Worm (Caenorhabditis elegans) whole organism, midembryonic: ENCODE measurements around the gene Y69E1A.5.
"Not testable (repeated sequence)": the region's sequence is repeated elsewhere in the genome, so short reads cannot be mapped to it uniquely, and the experiment has no call there.

Source experiments
- T22C8.4 ChIP-seq: fragments of 200-800 bp; sonication (Bioruptor generic); IDR thresholded peaks from 2 replicates; pipeline ENCODE4 v1.3.6; 2022; ENCODE audit warnings: missing genetic modification characterization, missing compliant biosample characterization
- cog-1 ChIP-seq: sonication (generic microtip); optimal IDR thresholded peaks from 2 replicates; lab custom pipeline; 2016; ENCODE audit warnings: missing genetic modification characterization, missing compliant biosample characterization
- flt-1 ChIP-seq: fragments of 200-800 bp; sonication (Bioruptor generic); IDR thresholded peaks from 2 replicates; pipeline ENCODE4 v1.3.6; 2022; ENCODE audit warnings: missing genetic modification characterization, missing compliant biosample characterization
- klf-2 ChIP-seq: fragments of 200-800 bp; sonication (Bioruptor generic); conservative IDR thresholded peaks from 2 replicates; pipeline ENCODE4 v1.3.6; 2022; ENCODE audit warnings: missing genetic modification reagents, missing genetic modification characterization, missing compliant biosample characterization
- med-1 ChIP-seq: sonication (generic microtip); optimal IDR thresholded peaks from 2 replicates; lab custom pipeline; 2017; ENCODE audit warnings: missing genetic modification characterization, mild to moderate bottlenecking, missing compliant biosample characterization, antibody characterized with exemption, missing genetic modification reagents; ENCODE audit not compliant: insufficient read depth
- ref-1 ChIP-seq: fragments of 200-800 bp; sonication (Bioruptor generic); conservative IDR thresholded peaks from 2 replicates; pipeline ENCODE4 v1.3.6; 2022; ENCODE audit warnings: missing genetic modification reagents, missing genetic modification characterization, missing compliant biosample characterization
- tab-1 ChIP-seq: fragments of 200-800 bp; sonication (Bioruptor generic); IDR thresholded peaks from 2 replicates; pipeline ENCODE4 v1.3.6; 2022; ENCODE audit warnings: missing genetic modification characterization, missing compliant biosample characterization
- ztf-23 ChIP-seq: fragments of 200-800 bp; sonication (Bioruptor generic); IDR thresholded peaks from 2 replicates; pipeline ENCODE4 v1.3.6; 2022; ENCODE audit warnings: missing genetic modification reagents, missing genetic modification characterization, missing compliant biosample characterization
- ztf-29 ChIP-seq: fragments of 200-800 bp; sonication (Bioruptor generic); IDR thresholded peaks from 2 replicates; pipeline ENCODE4 v1.3.6; 2022; ENCODE audit warnings: missing genetic modification reagents, missing genetic modification characterization, missing compliant biosample characterization

The Y69E1A.5 gene

ce11 chrIV:10979689-10980088, 22.2 kb upstream of the Y69E1A.5 start:
- no peak for TF ChIP-seq ztf-23
- no peak for TF ChIP-seq med-1 (GFP tag; lab: Kevin White, UChicago)
- no peak for TF ChIP-seq ref-1
- TF ChIP-seq cog-1: no peak
- TF ChIP-seq ztf-29: no peak
- TF ChIP-seq klf-2 (GFP tag; lab: Robert Waterston, UW): no peak
- TF ChIP-seq tab-1 (GFP tag; lab: Robert Waterston, UW): no peak
- no peak for TF ChIP-seq T22C8.4 (GFP tag; lab: Robert Waterston, UW)
- TF ChIP-seq flt-1 (GFP tag; lab: Robert Waterston, UW): no peak

ce11 chrIV:10978641-10979040, 21.2 kb upstream of the Y69E1A.5 start:
- TF ChIP-seq ztf-29 (no peak), ref-1 (no peak), klf-2 (GFP tag; lab: Robert Waterston, UW) (no peak), tab-1 (GFP tag; lab: Robert Waterston, UW) (no peak), ztf-23 (no peak), T22C8.4 (GFP tag; lab: Robert Waterston, UW) (no peak)

ce11 chrIV:10975968-10976367, 18.5 kb upstream of the Y69E1A.5 start:
- no peak for TF ChIP-seq T22C8.4 (GFP tag; lab: Robert Waterston, UW)
- no peak for TF ChIP-seq klf-2 (GFP tag; lab: Robert Waterston, UW)
- no peak for TF ChIP-seq med-1 (GFP tag; lab: Kevin White, UChicago)
- TF ChIP-seq ztf-29: no peak
- no peak for TF ChIP-seq cog-1
- TF ChIP-seq flt-1 (GFP tag; lab: Robert Waterston, UW): no peak
- no peak for TF ChIP-seq ztf-23
- TF ChIP-seq ref-1: no peak
- no peak for TF ChIP-seq tab-1 (GFP tag; lab: Robert Waterston, UW)

ce11 chrIV:10971636-10972199, 14.3 kb upstream of the Y69E1A.5 start:
- no peak for TF ChIP-seq ref-1
- no peak for TF ChIP-seq T22C8.4 (GFP tag; lab: Robert Waterston, UW)
- no peak for TF ChIP-seq flt-1 (GFP tag; lab: Robert Waterston, UW)

- TF ChIP-seq tab-1 (GFP tag; lab: Robert Waterston, UW) (no peak), flt-1 (GFP tag; lab: Robert Waterston, UW) (no peak), T22C8.4 (GFP tag; lab: Robert Waterston, UW) (no peak), ref-1 (no peak), cog-1 (no peak), ztf-29 (no peak), klf-2 (GFP tag; lab: Robert Waterston, UW) (no peak), med-1 (GFP tag; lab: Kevin White, UChicago) (no peak), ztf-23 (no peak)
Observed at ce11 chrIV:10970767-10971166, 13.3 kb upstream of the Y69E1A.5 start.

ce11 chrIV:10970333-10970732, 12.9 kb upstream of the Y69E1A.5 start:
- TF ChIP-seq cog-1 (no peak), klf-2 (GFP tag; lab: Robert Waterston, UW) (no peak)

- TF ChIP-seq ztf-29 (no peak), flt-1 (GFP tag; lab: Robert Waterston, UW) (no peak), T22C8.4 (GFP tag; lab: Robert Waterston, UW) (no peak), cog-1 (no peak), ref-1 (no peak), med-1 (GFP tag; lab: Kevin White, UChicago) (no peak), tab-1 (GFP tag; lab: Robert Waterston, UW) (no peak), ztf-23 (no peak), klf-2 (GFP tag; lab: Robert Waterston, UW) (no peak)
Observed at ce11 chrIV:10966359-10966758, 8.9 kb upstream of the Y69E1A.5 start, which contains the start of the genes aqp-3 and Y69E1A.8. TSS of gene aqp-3 (minus strand) at chrIV:10966459. TSS of gene Y69E1A.8 (plus strand) at chrIV:10966604.

- TF ChIP-seq med-1 (GFP tag; lab: Kevin White, UChicago) (no peak), tab-1 (GFP tag; lab: Robert Waterston, UW) (no peak), T22C8.4 (GFP tag; lab: Robert Waterston, UW) (no peak), ref-1 (no peak), klf-2 (GFP tag; lab: Robert Waterston, UW) (no peak), cog-1 (no peak), ztf-23 (no peak), ztf-29 (no peak), flt-1 (GFP tag; lab: Robert Waterston, UW) (no peak)
Observed at ce11 chrIV:10964688-10965087, 7.2 kb upstream of the Y69E1A.5 start.

- TF ChIP-seq ztf-29: no peak
Observed at ce11 chrIV:10958230-10958588, 754 bp upstream of the Y69E1A.5 start, which contains the start of gene sri-19. TSS of gene sri-19 (plus strand) at chrIV:10958372.

- not testable (repeated sequence) for TF ChIP-seq ztf-23; med-1 (GFP tag; lab: Kevin White, UChicago); tab-1 (GFP tag; lab: Robert Waterston, UW)
Observed at ce11 chrIV:10954955-10955354, 2.5 kb downstream of the Y69E1A.5 start, which contains the start of gene Y69E1A.4. TSS of gene Y69E1A.4 (plus strand) at chrIV:10955255.

ce11 chrIV:10951997-10952396, 5.5 kb downstream of the Y69E1A.5 start, which contains the start of gene Y69E1A.3:
TSS of gene Y69E1A.3 (plus strand) at chrIV:10952297.
- TF ChIP-seq tab-1 (GFP tag; lab: Robert Waterston, UW) (no peak), ztf-29 (no peak), cog-1 (no peak), ref-1 (no peak), flt-1 (GFP tag; lab: Robert Waterston, UW) (no peak), med-1 (GFP tag; lab: Kevin White, UChicago) (no peak), klf-2 (GFP tag; lab: Robert Waterston, UW) (no peak), ztf-23 (no peak), T22C8.4 (GFP tag; lab: Robert Waterston, UW) (no peak)
